Worm (Caenorhabditis elegans) whole organism, young adult: Measurements from ENCODE around the gene hpo-7.

Source experiments
- T26A5.8 ChIP-seq: sonication (generic microtip); optimal IDR thresholded peaks from 2 replicates; lab custom pipeline; 2016; ENCODE audit warnings: missing genetic modification characterization, missing compliant biosample characterization
- dox-1 ChIP-seq: fragments of 200-800 bp; sonication (Bioruptor generic); IDR thresholded peaks from 2 replicates; pipeline ENCODE4 v1.3.6; 2022; ENCODE audit warnings: missing genetic modification reagents, missing genetic modification characterization, missing compliant biosample characterization
- dpl-1 ChIP-seq: fragments of 150-350 bp; optimal IDR thresholded peaks from 2 replicates; lab custom pipeline; 2014; ENCODE audit warnings: missing biosample characterization, missing genetic modification reagents, missing genetic modification characterization
- efl-1 ChIP-seq: fragments of 150-350 bp; optimal IDR thresholded peaks from 2 replicates; lab custom pipeline; 2014; ENCODE audit warnings: missing biosample characterization, missing genetic modification reagents, missing genetic modification characterization
- him-1 ChIP-seq: sonication (generic microtip); optimal IDR thresholded peaks from 2 replicates; lab custom pipeline; 2016; ENCODE audit warnings: missing genotype, missing genetic modification reagents, missing genetic modification characterization, missing compliant biosample characterization
- lsy-27 ChIP-seq: sonication (generic microtip); optimal IDR thresholded peaks from 2 replicates; lab custom pipeline; 2017; ENCODE audit warnings: missing genetic modification characterization, mild to moderate bottlenecking, missing compliant biosample characterization, antibody characterized with exemption, missing genotype, borderline replicate concordance; ENCODE audit not compliant: insufficient read depth
- nfya-2 ChIP-seq: fragments of 200-800 bp; sonication (Bioruptor generic); IDR thresholded peaks from 2 replicates; pipeline ENCODE4 v1.3.6; 2022; ENCODE audit warnings: missing genetic modification reagents, missing genetic modification characterization, missing compliant biosample characterization
- nfyb-1 ChIP-seq: fragments of 200-800 bp; sonication (Bioruptor generic); IDR thresholded peaks from 2 replicates; pipeline ENCODE4 v1.3.6; 2022; ENCODE audit warnings: missing genetic modification reagents, missing genetic modification characterization, missing compliant biosample characterization
- rcor-1 ChIP-seq: fragments of 200-800 bp; sonication (Bioruptor generic); IDR thresholded peaks from 2 replicates; pipeline ENCODE4 v1.3.6; 2022; ENCODE audit warnings: missing genetic modification reagents, missing genetic modification characterization, missing compliant biosample characterization
- snpc-1.3 ChIP-seq: sonication (generic microtip); optimal IDR thresholded peaks from 2 replicates; lab custom pipeline; 2017; ENCODE audit warnings: missing genetic modification characterization, mild to moderate bottlenecking, missing compliant biosample characterization, antibody characterized with exemption, moderate library complexity, missing genotype, missing genetic modification reagents; ENCODE audit not compliant: insufficient read depth
- xnd-1 ChIP-seq: sonication (generic microtip); optimal IDR thresholded peaks from 2 replicates; lab custom pipeline; 2016; ENCODE audit warnings: missing genotype, missing genetic modification reagents, missing genetic modification characterization, missing compliant biosample characterization

DNA sequence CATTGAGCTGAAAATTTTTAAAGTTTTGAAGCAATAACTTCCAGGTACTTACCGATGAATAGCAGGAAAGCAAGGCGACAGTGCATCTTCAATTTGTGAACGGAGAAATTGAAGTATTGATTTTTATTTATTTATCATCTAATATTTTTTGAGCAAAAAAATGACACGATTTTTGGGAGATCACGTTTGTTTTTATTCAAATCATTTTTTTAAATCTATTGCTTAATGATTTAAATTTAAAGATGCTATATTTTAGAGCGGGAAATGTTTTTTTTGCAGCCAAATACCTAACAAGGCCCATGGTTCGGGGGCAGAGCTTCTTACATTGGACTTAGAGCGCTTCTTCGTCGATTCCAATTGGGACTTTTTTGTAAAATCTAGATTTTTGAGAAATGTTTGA is 30.9 kb upstream of the hpo-7 start, which contains the start of gene C33C12.4:
- TF ChIP-seq nfyb-1 (GFP tag; lab: Robert Waterston, UW) (no peak), xnd-1 (tag; lab: Kevin White, UChicago) (no peak), dox-1 (GFP tag; lab: Robert Waterston, UW) (no peak), rcor-1 (GFP tag; lab: Robert Waterston, UW) (no peak), snpc-1.3 (tag; lab: Kevin White, UChicago) (no peak), efl-1 (GFP tag; lab: Kevin White, UChicago) (no peak), dpl-1 (no peak), him-1 (tag; lab: Kevin White, UChicago) (no peak), nfya-2 (GFP tag; lab: Robert Waterston, UW) (no peak), T26A5.8 (no peak), lsy-27 (tag; lab: Kevin White, UChicago) (no peak)
